Fruit fly (Drosophila melanogaster) whole organism, pupa: ENCODE measurements around the gene MEP-1.

ENCODE experiments used
- CG10348 ChIP-seq: fragments of 200-800 bp; sonication (Bioruptor generic); IDR thresholded peaks from 2 replicates; pipeline ENCODE4 v1.3.6; 2022; ENCODE audit warnings: missing biosample characterization, missing genetic modification characterization
- CG14655 ChIP-seq: fragments of 200-800 bp; sonication (Bioruptor generic); optimal IDR thresholded peaks from 3 replicates; lab custom pipeline; 2017; ENCODE audit warnings: mild to moderate bottlenecking, missing biosample characterization, missing genetic modification reagents, missing genetic modification characterization
- CG17806 ChIP-seq: fragments of 200-800 bp; sonication (Bioruptor generic); optimal IDR thresholded peaks from 2 replicates; lab custom pipeline; 2018; ENCODE audit warnings: missing biosample characterization, mild to moderate bottlenecking, missing genetic modification characterization, moderate library complexity
- CG32121 ChIP-seq: fragments of 200-800 bp; sonication (Bioruptor generic); IDR thresholded peaks from 2 replicates; pipeline ENCODE4 v1.3.6; 2022; ENCODE audit warnings: missing biosample characterization, missing genetic modification characterization
- CG8301 ChIP-seq: fragments of 200-800 bp; sonication (Bioruptor generic); optimal IDR thresholded peaks from 2 replicates; lab custom pipeline; 2018; ENCODE audit warnings: missing biosample characterization, mild to moderate bottlenecking, missing genetic modification characterization
- D1 ChIP-seq: fragments of 200-800 bp; sonication (Bioruptor generic); optimal IDR thresholded peaks from 2 replicates; lab custom pipeline; 2018; ENCODE audit warnings: missing biosample characterization, mild to moderate bottlenecking, missing genetic modification characterization, moderate library complexity
- Ets98B ChIP-seq: fragments of 200-800 bp; sonication (Bioruptor generic); IDR thresholded peaks from 2 replicates; pipeline ENCODE4 v1.3.6; 2022; ENCODE audit warnings: missing biosample characterization, missing genetic modification characterization
- Pif1B ChIP-seq: fragments of 200-800 bp; sonication (Bioruptor generic); optimal IDR thresholded peaks from 3 replicates; lab custom pipeline; 2016; ENCODE audit warnings: missing biosample characterization, missing genetic modification characterization
- gl ChIP-seq: fragments of 200-800 bp; sonication (Bioruptor generic); optimal IDR thresholded peaks from 2 replicates; lab custom pipeline; 2018; ENCODE audit warnings: missing biosample characterization, mild to moderate bottlenecking, missing genetic modification characterization

DNA sequence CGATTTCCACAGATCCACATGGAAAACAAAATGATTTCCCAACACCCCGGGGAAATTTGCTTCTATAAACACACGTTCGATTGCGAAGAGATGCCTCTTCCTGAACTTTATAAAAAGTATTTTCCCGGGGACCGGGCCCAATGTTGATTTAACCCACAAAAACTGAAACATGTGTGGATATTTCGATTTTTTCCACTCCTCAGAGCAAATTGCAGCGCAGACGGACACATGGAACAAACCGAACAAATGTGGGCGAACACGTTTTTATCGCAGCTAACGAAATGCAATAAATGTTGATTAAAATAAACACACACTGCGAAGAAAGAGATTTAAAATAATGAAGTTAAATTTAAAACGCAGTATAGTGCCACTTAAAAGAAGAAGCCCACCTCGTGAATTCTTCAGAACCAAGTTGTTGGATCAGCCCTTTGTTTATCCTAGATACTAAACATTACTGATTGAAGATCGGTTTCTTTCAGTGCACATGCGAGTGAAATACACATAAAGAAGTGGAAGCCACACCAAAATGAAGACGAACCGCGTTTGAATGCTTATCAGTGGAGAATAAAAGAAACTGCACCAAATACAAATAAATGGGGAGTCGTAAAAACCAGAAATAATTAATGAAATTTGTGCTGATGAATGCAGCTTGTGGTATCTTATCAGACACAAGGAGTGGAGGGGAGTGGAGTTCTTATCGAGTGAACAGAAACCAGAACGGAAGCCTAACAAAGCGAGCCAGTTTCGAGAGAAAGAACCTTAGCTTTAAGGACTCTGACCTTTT lies 48.6 kb upstream of the MEP-1 start:
- peak; percentile 85 for TF ChIP-seq Ets98B
- peak; percentile 32 for TF ChIP-seq gl
- peak; percentile 85 for TF ChIP-seq CG32121 (GFP tag; lab: Robert Waterston, UW)
- TF ChIP-seq Pif1B (GFP tag; lab: Kevin White, UChicago), result peak; percentile 75
- peak; percentile 71 for TF ChIP-seq CG14655
- peak; percentile 0 for TF ChIP-seq D1
- peak; percentile 77 for TF ChIP-seq CG17806 (tag; lab: Kevin White, UChicago)
- TF ChIP-seq CG10348 (GFP tag; lab: Robert Waterston, UW), result no peak
- TF ChIP-seq CG8301 (tag; lab: Kevin White, UChicago), result peak; percentile 66
